Fruit fly (Drosophila melanogaster) whole organism: ENCODE results near the gene CG7011.

ENCODE experiments used
- CG8478 ChIP-seq: fragments of >200 bp; optimal IDR thresholded peaks from 2 replicates; lab custom pipeline; 2018; ENCODE audit warnings: inconsistent platforms
- Dll ChIP-seq: fragments of >200 bp; optimal IDR thresholded peaks from 2 replicates; lab custom pipeline; 2017
- EcR ChIP-seq, 2 experiments: fragments of >200 bp; optimal IDR thresholded peaks; 2 replicates each; lab custom pipeline; 2017; ENCODE audit warnings: missing biosample characterization in 2 of 2, missing genetic modification characterization in 2 of 2, missing genetic modification reagents in 2 of 2
- pan ChIP-seq: fragments of >200 bp; optimal IDR thresholded peaks from 2 replicates; lab custom pipeline; 2017
- psq ChIP-seq: fragments of >200 bp; optimal IDR thresholded peaks from 2 replicates; lab custom pipeline; 2017
- usp ChIP-seq: fragments of >200 bp; optimal IDR thresholded peaks from 2 replicates; lab custom pipeline; 2017; ENCODE audit warnings: missing biosample characterization, missing genetic modification characterization, mixed read lengths

Gene CG7011

DNA sequence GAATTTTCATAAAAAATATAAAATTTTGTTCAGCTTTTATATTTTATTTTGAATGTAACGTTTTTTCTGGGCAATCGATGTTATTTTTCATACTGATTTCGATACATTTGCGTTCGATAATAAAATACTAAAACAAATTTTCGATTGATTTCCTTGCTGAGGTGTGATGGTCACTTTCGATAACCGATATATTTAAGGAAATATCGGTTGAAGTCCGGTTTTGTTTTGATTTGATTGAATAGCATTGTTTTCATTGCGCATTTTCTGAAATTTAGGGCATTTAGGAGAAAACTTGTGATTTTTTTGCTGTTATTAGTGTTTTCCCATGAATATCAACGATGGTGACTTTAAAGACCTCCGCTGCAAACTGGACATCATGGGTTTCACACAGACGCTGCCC, 46.9 kb downstream of the CG7011 start, which contains the start of gene Cep135:
Gene Cep135 (plus strand): TSS at position 202 of the 400 bp plus-strand sequence.
- no peak for TF ChIP-seq pan (lab: Kevin White, UChicago)

DNA sequence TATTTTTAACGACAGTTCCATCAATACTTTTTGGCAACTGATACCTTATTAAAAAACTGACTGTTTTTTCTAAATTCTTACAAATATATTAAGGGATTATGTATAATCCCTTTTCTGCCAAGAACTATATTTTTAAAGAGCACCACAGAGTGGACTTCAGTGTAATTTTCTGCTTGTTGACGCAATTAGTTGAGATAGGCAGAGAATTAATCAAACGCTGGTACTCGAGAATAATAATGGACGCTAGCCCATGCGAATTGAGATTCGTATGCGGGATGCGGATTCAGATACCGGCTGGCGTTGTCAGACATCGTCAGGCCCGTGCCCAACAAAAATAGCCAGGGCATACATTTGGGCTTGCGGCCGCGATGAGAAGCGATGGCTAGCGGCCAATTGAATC, 50.2 kb downstream of the CG7011 start, which contains the start of gene CG13458:
Gene CG13458 (plus strand): TSS at position 301 of the 400 bp plus-strand sequence.
- TF ChIP-seq Dll, result no peak
- no peak for TF ChIP-seq pan (lab: Kevin White, UChicago)
- TF ChIP-seq psq, result no peak
- TF ChIP-seq usp (GFP tag; lab: Kevin White, UChicago), result no peak
- TF ChIP-seq CG8478 (lab: Kevin White, UChicago), result no peak
- TF ChIP-seq EcR (GFP tag; optimal IDR thresholded peaks at IDR 0.05; lab: Kevin White, UChicago), result no peak
